Worm (Caenorhabditis elegans): ENCODE data around the gene W07G4.5.

W07G4.5 gene

DNA sequence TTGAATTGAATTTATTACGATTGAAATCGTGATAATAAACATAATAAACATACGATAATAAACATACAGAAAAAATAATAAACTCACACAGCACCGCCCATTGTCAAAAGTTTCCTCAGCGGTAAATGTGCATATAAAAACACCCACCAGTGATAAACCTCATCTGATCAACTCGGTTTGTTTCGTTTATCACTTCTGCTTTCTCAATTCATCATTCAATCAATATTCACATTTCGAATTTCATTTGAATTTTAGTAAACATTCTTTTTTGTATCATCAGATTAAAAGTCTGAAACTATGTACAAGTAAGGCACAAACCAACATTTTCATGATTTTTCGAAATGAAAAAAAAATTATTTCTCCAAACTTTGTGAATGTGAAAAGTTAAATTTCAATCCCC is 34.6 kb upstream of the W07G4.5 start, which contains the start of gene try-10:
TSS of gene try-10 (minus strand) at position 101 of the 400 bp plus-strand sequence.
- TF ChIP-seq ceh-40 (GFP tag; IDR thresholded peaks at IDR 0.05) (no peak), T26A5.8 (tag; optimal IDR thresholded peaks at IDR 0.05) (no peak), ztf-6 (GFP tag; IDR thresholded peaks at IDR 0.05) (no peak), ztf-18 (tag; optimal IDR thresholded peaks at IDR 0.05) (no peak), F49E8.2 (tag; optimal IDR thresholded peaks at IDR 0.05; ENCODE audit: insufficient read depth) (no peak), nhr-90 (tag; optimal IDR thresholded peaks at IDR 0.05) (no peak), egl-18 (GFP tag; IDR thresholded peaks at IDR 0.05) (no peak), hmg-1.2 (GFP tag; IDR thresholded peaks at IDR 0.05) (no peak), madf-3 (GFP tag; IDR thresholded peaks at IDR 0.05) (no peak), T07F8.4 (tag; optimal IDR thresholded peaks at IDR 0.05) (no peak), F57C9.4 (tag; optimal IDR thresholded peaks at IDR 0.05) (no peak), gei-17 (GFP tag; optimal IDR thresholded peaks at IDR 0.05) (no peak), nfya-1 (tag; optimal IDR thresholded peaks at IDR 0.05; ENCODE audit: borderline replicate concordance, insufficient read depth) (no peak), Y67H2A.10 (GFP tag; conservative IDR thresholded peaks at IDR 0.05) (no peak), ceh-100 (GFP tag; IDR thresholded peaks at IDR 0.05) (no peak), lin-54 (GFP tag; optimal IDR thresholded peaks at IDR 0.05) (no peak), atf-7 (tag; optimal IDR thresholded peaks at IDR 0.05) (no peak), F10E7.11 (tag; optimal IDR thresholded peaks at IDR 0.05) (no peak)

DNA sequence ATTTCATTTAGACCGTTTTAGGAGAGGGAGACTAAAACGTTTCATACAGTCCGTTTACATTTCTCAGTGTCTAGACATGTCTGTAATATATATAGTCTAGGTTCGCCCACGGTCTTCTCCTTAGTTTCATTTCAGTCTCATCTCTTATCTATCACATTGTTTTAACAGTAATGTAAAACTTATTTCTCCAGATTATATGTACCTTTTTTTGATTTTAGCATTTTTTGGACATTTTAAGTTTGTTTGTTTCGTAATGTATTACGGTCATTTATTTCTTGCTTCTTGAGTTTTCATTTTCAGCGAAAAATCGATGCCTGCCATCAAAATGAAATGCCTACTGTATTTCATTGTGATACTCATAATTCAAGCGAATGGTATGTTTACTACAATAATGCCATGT is 33.9 kb upstream of the W07G4.5 start, which contains the start of gene F15B9.6:
TSS of gene F15B9.6 (plus strand) at position 301 of the 400 bp plus-strand sequence.
- TF ChIP-seq ccch-3 (GFP tag; optimal IDR thresholded peaks at IDR 0.05) = no peak

DNA sequence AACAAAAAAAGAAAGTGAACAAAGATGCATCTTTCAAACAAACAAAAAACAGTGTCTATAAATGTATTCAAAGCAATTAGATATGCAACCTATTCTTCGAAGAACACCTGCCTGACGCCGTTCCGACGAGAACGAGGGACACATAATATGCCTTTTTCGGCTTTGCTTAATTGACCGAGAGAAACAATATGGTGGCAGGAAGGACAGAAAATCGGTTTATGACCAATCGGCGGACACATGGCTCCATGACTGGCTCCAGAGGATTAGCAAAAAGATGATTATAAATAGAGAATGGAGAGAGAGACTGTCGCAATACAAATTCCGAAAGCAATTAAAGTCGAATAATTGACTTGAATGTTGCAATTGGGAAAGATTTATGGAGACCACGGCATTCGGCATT is 29.5 kb upstream of the W07G4.5 start:
- TF ChIP-seq mel-28 (tag; optimal IDR thresholded peaks at IDR 0.05; ENCODE audit: borderline replicate concordance) (no peak), efl-1 (GFP tag; optimal IDR thresholded peaks at IDR 0.05) (no peak), Y53F4B.3 (GFP tag; IDR thresholded peaks at IDR 0.05) (no peak), rec-8 (tag; optimal IDR thresholded peaks at IDR 0.05) (no peak), xnd-1 (tag; optimal IDR thresholded peaks at IDR 0.05) (no peak), dox-1 (GFP tag; IDR thresholded peaks at IDR 0.05) (no peak), him-1 (tag; optimal IDR thresholded peaks at IDR 0.05) (no peak), ceh-27 (GFP tag; optimal IDR thresholded peaks at IDR 0.05) (no peak), F57A8.1 (GFP tag; optimal IDR thresholded peaks at IDR 0.05) (no peak), lin-54 (GFP tag; optimal IDR thresholded peaks at IDR 0.05) (no peak)

DNA sequence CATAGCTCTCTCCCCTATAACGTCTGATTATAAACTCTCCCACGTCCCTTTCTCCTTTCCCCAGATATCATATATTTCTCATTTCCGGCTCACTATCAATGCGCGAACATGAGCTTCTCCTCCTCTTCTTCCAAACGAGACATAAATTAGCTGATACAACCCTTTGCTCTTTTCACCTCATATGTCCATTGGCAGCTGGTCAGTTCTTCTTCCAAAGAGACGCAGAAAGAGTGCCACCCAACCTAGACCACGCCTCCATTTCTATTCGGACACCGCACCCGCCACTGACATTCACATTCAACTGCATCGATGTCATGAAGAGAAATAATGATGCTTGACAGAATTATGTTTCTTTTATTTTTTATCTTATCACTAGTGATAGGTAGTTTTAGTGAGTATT is 29.0 kb upstream of the W07G4.5 start, which contains the start of gene fmi-1:
TSS of gene fmi-1 (plus strand) at position 301 of the 400 bp plus-strand sequence.
- TF ChIP-seq let-607 (tag; optimal IDR thresholded peaks at IDR 0.05) = no peak
- TF ChIP-seq hlh-26 (GFP tag; conservative IDR thresholded peaks at IDR 0.05) = no peak
- no peak for TF ChIP-seq egl-18 (GFP tag; IDR thresholded peaks at IDR 0.05)
- no peak for TF ChIP-seq hrde-1 (tag; optimal IDR thresholded peaks at IDR 0.05; ENCODE audit: borderline replicate concordance)
- TF ChIP-seq Y95B8A.8 (GFP tag; IDR thresholded peaks at IDR 0.05) = no peak
- no peak for TF ChIP-seq ama-1 (optimal IDR thresholded peaks at IDR 0.05)
- no peak for TF ChIP-seq ama-1 (GFP tag; optimal IDR thresholded peaks at IDR 0.05)
- TF ChIP-seq F55B11.4 (tag; optimal IDR thresholded peaks at IDR 0.05; ENCODE audit: borderline replicate concordance, insufficient read depth) = no peak
- TF ChIP-seq bed-1 (GFP tag; IDR thresholded peaks at IDR 0.05) = no peak
- no peak for TF ChIP-seq bed-2 (GFP tag; IDR thresholded peaks at IDR 0.05)
- TF ChIP-seq lin-40 (tag; optimal IDR thresholded peaks at IDR 0.05) = no peak
- TF ChIP-seq zim-3 (tag; optimal IDR thresholded peaks at IDR 0.05) = no peak
- TF ChIP-seq F57A8.1 (GFP tag; optimal IDR thresholded peaks at IDR 0.05) = no peak
- TF ChIP-seq C17E4.6 (GFP tag; IDR thresholded peaks at IDR 0.05) = no peak
- TF ChIP-seq cebp-2 (GFP tag; IDR thresholded peaks at IDR 0.05) = no peak
- no peak for TF ChIP-seq hmg-1.2 (GFP tag; IDR thresholded peaks at IDR 0.05)
- no peak for TF ChIP-seq nhr-120 (GFP tag; IDR thresholded peaks at IDR 0.05)
- no peak for TF ChIP-seq C06A6.2 (GFP tag; conservative IDR thresholded peaks at IDR 0.05)
- no peak for TF ChIP-seq nhr-80 (tag; optimal IDR thresholded peaks at IDR 0.05)
